Worm (Caenorhabditis elegans) whole organism, L1 larva: Measurements from ENCODE around the gene F53C3.6.
A peak's percentile ranks its signal among the peaks of the same experiment; 100 is the strongest.

ENCODE experiments used
- blmp-1 ChIP-seq: fragments of 150-350 bp; optimal IDR thresholded peaks from 2 replicates; lab custom pipeline; 2014; ENCODE audit warnings: missing biosample characterization, missing genetic modification characterization
- ceh-63 ChIP-seq: fragments of 200-800 bp; sonication (Bioruptor generic); optimal IDR thresholded peaks from 2 replicates; lab custom pipeline; 2018; ENCODE audit warnings: mild to moderate bottlenecking, missing genetic modification characterization, missing compliant biosample characterization
- ceh-8 ChIP-seq: fragments of 200-800 bp; sonication (Bioruptor generic); optimal IDR thresholded peaks from 2 replicates; lab custom pipeline; 2018; ENCODE audit warnings: mild to moderate bottlenecking, missing genetic modification characterization, moderate library complexity, missing compliant biosample characterization
- ceh-82 ChIP-seq, 3 experiments: fragments of 150-350 bp in 1 of 3; sonication (generic microtip) in 2 of 3; optimal IDR thresholded peaks; 2 replicates each; lab custom pipeline; 2014 to 2017; ENCODE audit warnings: missing biosample characterization in 3 of 3, missing genetic modification characterization in 3 of 3
- fkh-10 ChIP-seq: sonication (generic microtip); optimal IDR thresholded peaks from 2 replicates; lab custom pipeline; 2017; ENCODE audit warnings: missing biosample characterization, missing genetic modification reagents, missing genetic modification characterization
- fkh-8 ChIP-seq: sonication (generic microtip); optimal IDR thresholded peaks from 2 replicates; lab custom pipeline; 2016; ENCODE audit warnings: mild to moderate bottlenecking, missing genetic modification characterization, missing compliant biosample characterization
- lin-13 ChIP-seq: fragments of 150-350 bp; optimal IDR thresholded peaks from 2 replicates; lab custom pipeline; 2014; ENCODE audit warnings: missing biosample characterization, missing genetic modification reagents, missing genetic modification characterization
- lin-14 ChIP-seq: fragments of 200-800 bp; sonication (Bioruptor generic); optimal IDR thresholded peaks from 2 replicates; lab custom pipeline; 2018; ENCODE audit warnings: mild to moderate bottlenecking, missing genetic modification characterization, moderate library complexity, missing compliant biosample characterization
- lsy-2 ChIP-seq, 2 experiments: fragments of 150-350 bp; optimal IDR thresholded peaks; 2 replicates each; lab custom pipeline; 2014; ENCODE audit warnings: missing biosample characterization in 2 of 2, missing genetic modification characterization in 2 of 2
- mdl-1 ChIP-seq, 2 experiments: fragments of 150-350 bp; optimal IDR thresholded peaks; 2 replicates each; lab custom pipeline; 2014 to 2017; ENCODE audit warnings: missing biosample characterization in 2 of 2, missing genetic modification characterization in 2 of 2, inconsistent platforms in 1 of 2
- nhr-28 ChIP-seq: fragments of 150-350 bp; optimal IDR thresholded peaks from 2 replicates; lab custom pipeline; 2014; ENCODE audit warnings: missing biosample characterization, missing genetic modification characterization
- nhr-76 ChIP-seq: sonication (generic microtip); optimal IDR thresholded peaks from 2 replicates; lab custom pipeline; 2017; ENCODE audit warnings: missing biosample characterization, missing genetic modification characterization
- nhr-84 ChIP-seq: sonication (generic microtip); optimal IDR thresholded peaks from 2 replicates; lab custom pipeline; 2017; ENCODE audit warnings: missing biosample characterization, missing genetic modification characterization
- nhr-85 ChIP-seq: sonication (generic microtip); peaks from one replicate; lab custom pipeline; 2016; ENCODE audit warnings: missing genetic modification characterization, inconsistent platforms, missing compliant biosample characterization
- pax-3 ChIP-seq: fragments of 200-800 bp; sonication (Bioruptor generic); optimal IDR thresholded peaks from 2 replicates; lab custom pipeline; 2018; ENCODE audit warnings: mild to moderate bottlenecking, missing genetic modification characterization, moderate library complexity, missing compliant biosample characterization
- snpc-4 ChIP-seq: fragments of 150-350 bp; optimal IDR thresholded peaks from 2 replicates; lab custom pipeline; 2014; ENCODE audit warnings: missing biosample characterization, missing genetic modification characterization
- sptf-1 ChIP-seq: fragments of 150-350 bp; optimal IDR thresholded peaks from 2 replicates; lab custom pipeline; 2014; ENCODE audit warnings: missing biosample characterization, missing genetic modification characterization
- sup-37 ChIP-seq: fragments of 200-800 bp; sonication (Bioruptor generic); optimal IDR thresholded peaks from 2 replicates; lab custom pipeline; 2018; ENCODE audit warnings: mild to moderate bottlenecking, missing genetic modification characterization, missing compliant biosample characterization
- unc-86 ChIP-seq: sonication (generic microtip); optimal IDR thresholded peaks from 2 replicates; lab custom pipeline; 2016; ENCODE audit warnings: missing genetic modification characterization, missing compliant biosample characterization
- unc-98 ChIP-seq: fragments of 200-800 bp; sonication (Bioruptor generic); IDR thresholded peaks from 2 replicates; pipeline ENCODE4 v1.3.6; 2022; ENCODE audit warnings: missing genetic modification characterization, missing compliant biosample characterization
- zag-1 ChIP-seq: fragments of 150-350 bp; optimal IDR thresholded peaks from 2 replicates; lab custom pipeline; 2014; ENCODE audit warnings: missing biosample characterization, missing genetic modification characterization

Gene F53C3.6

ce11 chrII:3947404-3947803 is 49.5 kb downstream of the F53C3.6 start:
- TF ChIP-seq blmp-1 (tag; lab: Kevin White, UChicago) (no peak), sptf-1 (tag; lab: Kevin White, UChicago) (no peak), ceh-8 (GFP tag; lab: Kevin White, UChicago) (peak; percentile 36), sup-37 (no peak)

ce11 chrII:3948507-3948906 is 50.6 kb downstream of the F53C3.6 start:
- no peak for TF ChIP-seq sptf-1 (tag; lab: Kevin White, UChicago)
- no peak for TF ChIP-seq nhr-28 (tag; lab: Kevin White, UChicago)
- TF ChIP-seq lin-14 (GFP tag; lab: Kevin White, UChicago) = peak; percentile 66
- peak; percentile 47 for TF ChIP-seq fkh-10 (GFP tag; lab: Kevin White, UChicago)
- no peak for TF ChIP-seq ceh-8 (GFP tag; lab: Kevin White, UChicago)
- TF ChIP-seq nhr-84 (tag; lab: Kevin White, UChicago) = no peak
- peak in 1 of 2 experiments; percentile 12 for TF ChIP-seq lsy-2 (tag; optimal IDR thresholded peaks at IDR 0.05; lab: Kevin White, UChicago)
- TF ChIP-seq zag-1 (tag; lab: Kevin White, UChicago) = no peak
- TF ChIP-seq unc-98 (GFP tag; lab: Robert Waterston, UW) = no peak
- no peak for TF ChIP-seq nhr-76 (tag; lab: Kevin White, UChicago)
- TF ChIP-seq ceh-82 (tag; optimal IDR thresholded peaks at IDR 0.05; lab: Kevin White, UChicago) = no peak

ce11 chrII:3950077-3950476 is 52.1 kb downstream of the F53C3.6 start, which contains the start of gene sea-2:
TSS of gene sea-2 (plus strand) at chrII:3950377.
- TF ChIP-seq lin-13 (GFP tag; lab: Kevin White, UChicago) = no peak
- no peak for TF ChIP-seq pax-3 (tag; lab: Kevin White, UChicago)
- TF ChIP-seq mdl-1 (tag; optimal IDR thresholded peaks at IDR 0.05; lab: Kevin White, UChicago) = no peak
- TF ChIP-seq snpc-4 (tag; lab: Kevin White, UChicago) = no peak
- TF ChIP-seq fkh-8 (tag; lab: Kevin White, UChicago) = no peak
- no peak for TF ChIP-seq ceh-63
- no peak for TF ChIP-seq unc-86 (tag; lab: Kevin White, UChicago)
- TF ChIP-seq nhr-85 (tag; lab: Kevin White, UChicago) = no peak
- TF ChIP-seq nhr-28 (tag; lab: Kevin White, UChicago) = no peak
